Worm (Caenorhabditis elegans) whole organism, L2 larva: ENCODE measurements around the gene tofu-7.

Experiments used
- ceh-16 ChIP-seq: fragments of 150-350 bp; optimal IDR thresholded peaks from 2 replicates; lab custom pipeline; 2014; ENCODE audit warnings: missing biosample characterization, missing genetic modification characterization
- sma-3 ChIP-seq: sonication (generic microtip); optimal IDR thresholded peaks from 2 replicates; lab custom pipeline; 2016; ENCODE audit warnings: missing genetic modification reagents, missing genetic modification characterization, missing compliant biosample characterization
- unc-62 ChIP-seq: fragments of 150-350 bp; optimal IDR thresholded peaks from 2 replicates; lab custom pipeline; 2014; ENCODE audit warnings: missing biosample characterization, missing genetic modification reagents, missing genetic modification characterization
- zag-1 ChIP-seq: fragments of 150-350 bp; optimal IDR thresholded peaks from 2 replicates; lab custom pipeline; 2014; ENCODE audit warnings: missing biosample characterization, missing genetic modification characterization

DNA sequence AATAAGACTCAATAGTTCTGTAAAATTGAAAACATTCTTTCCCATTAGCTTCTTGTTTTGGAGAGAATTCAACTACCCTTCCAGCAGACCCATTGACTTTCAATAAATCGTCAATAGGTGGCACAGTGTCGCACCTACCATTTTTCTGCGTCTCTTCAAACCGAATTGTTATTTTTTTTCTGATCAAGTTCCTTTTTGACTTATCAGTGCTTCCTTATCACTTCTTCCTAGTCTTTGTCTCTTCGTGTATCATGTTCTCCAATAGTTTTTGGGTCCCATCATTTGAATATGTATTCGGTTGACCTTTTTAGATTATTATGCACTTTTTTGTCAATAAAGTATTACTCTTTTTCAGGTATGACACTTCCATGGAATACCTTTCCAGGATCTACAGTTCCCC lies 23.1 kb upstream of the tofu-7 start, which contains the start of gene odd-1:
- no peak for TF ChIP-seq ceh-16
- no peak for TF ChIP-seq unc-62 (GFP tag; lab: Kevin White, UChicago)
- no peak for TF ChIP-seq zag-1
- no peak for TF ChIP-seq sma-3
